Fruit fly (Drosophila melanogaster) whole organism, embryonic: ENCODE results near the gene sbr.

Source experiments
- Aef1 ChIP-seq: fragments of 200-800 bp; sonication (Bioruptor generic); IDR thresholded peaks from 3 replicates; pipeline ENCODE4 v1.3.6; 2022; ENCODE audit warnings: missing biosample characterization, missing genetic modification characterization
- B-H2 ChIP-seq: fragments of 200-800 bp; sonication (Bioruptor generic); optimal IDR thresholded peaks from 2 replicates; lab custom pipeline; 2018; ENCODE audit warnings: missing biosample characterization, mild to moderate bottlenecking, missing genetic modification characterization
- BEAF-32 ChIP-seq: fragments of 200-800 bp; sonication (Bioruptor generic); optimal IDR thresholded peaks from 3 replicates; lab custom pipeline; 2017; ENCODE audit warnings: missing biosample characterization, missing genetic modification characterization, mild to moderate bottlenecking, moderate library complexity, missing genetic modification reagents
- CG11085 ChIP-seq: fragments of 200-800 bp; sonication (Bioruptor generic); IDR thresholded peaks from 2 replicates; pipeline ENCODE4 v1.3.6; 2022; ENCODE audit warnings: missing biosample characterization, missing genetic modification characterization
- CG12104 ChIP-seq: fragments of 200-800 bp; sonication (Bioruptor generic); optimal IDR thresholded peaks from 3 replicates; lab custom pipeline; 2016; ENCODE audit warnings: missing biosample characterization, missing genetic modification characterization
- CG1233 ChIP-seq: fragments of 200-800 bp; sonication (Bioruptor generic); optimal IDR thresholded peaks from 4 replicates; lab custom pipeline; 2018; ENCODE audit warnings: missing biosample characterization, mild to moderate bottlenecking, missing genetic modification characterization
- CG13123 ChIP-seq: fragments of 200-800 bp; sonication (Bioruptor generic); optimal IDR thresholded peaks from 2 replicates; lab custom pipeline; 2016; ENCODE audit warnings: missing biosample characterization, missing genetic modification characterization
- CG13287 ChIP-seq: fragments of 200-800 bp; sonication (Bioruptor generic); IDR thresholded peaks from 2 replicates; pipeline ENCODE4 v1.3.6; 2022; ENCODE audit warnings: missing biosample characterization, missing genetic modification characterization; ENCODE audit not compliant: partially characterized antibody
- CG1792 ChIP-seq: fragments of 200-800 bp; sonication (Bioruptor generic); optimal IDR thresholded peaks from 2 replicates; lab custom pipeline; 2016; ENCODE audit warnings: missing biosample characterization, missing genetic modification characterization
- CG32767 ChIP-seq: fragments of 200-800 bp; sonication (Bioruptor generic); IDR thresholded peaks from 2 replicates; pipeline ENCODE4 v1.3.6; 2022; ENCODE audit warnings: missing biosample characterization, missing genetic modification characterization
- CG3281 ChIP-seq: fragments of 200-800 bp; sonication (Bioruptor generic); optimal IDR thresholded peaks from 3 replicates; lab custom pipeline; 2017; ENCODE audit warnings: missing biosample characterization, mild to moderate bottlenecking, missing genetic modification characterization
- CG3995 ChIP-seq: fragments of 200-800 bp; sonication (Bioruptor generic); optimal IDR thresholded peaks from 3 replicates; lab custom pipeline; 2016; ENCODE audit warnings: missing biosample characterization, missing genetic modification characterization
- CG6175 ChIP-seq: fragments of 200-800 bp; sonication (Bioruptor generic); IDR thresholded peaks from 3 replicates; pipeline ENCODE4 v1.3.6; 2022; ENCODE audit warnings: missing biosample characterization, missing genetic modification characterization
- CG6272 ChIP-seq: fragments of 200-800 bp; sonication (Bioruptor generic); IDR thresholded peaks from 2 replicates; pipeline ENCODE4 v1.3.6; 2022; ENCODE audit warnings: missing biosample characterization, missing genetic modification characterization
- CG8478 ChIP-seq: fragments of >200 bp; optimal IDR thresholded peaks from 2 replicates; lab custom pipeline; 2018
- CG8765 ChIP-seq: fragments of 200-800 bp; sonication (Bioruptor generic); IDR thresholded peaks from 2 replicates; pipeline ENCODE4 v1.3.6; 2022; ENCODE audit warnings: missing biosample characterization, missing genetic modification characterization
- D ChIP-seq, 2 experiments: fragments of 200-800 bp in 1 of 2; fragments of >200 bp in 1 of 2; sonication (Bioruptor generic) in 1 of 2; optimal IDR thresholded peaks; 2 replicates in 1 of 2; 3 replicates in 1 of 2; lab custom pipeline; 2017; ENCODE audit warnings: mild to moderate bottlenecking in 1 of 2, missing biosample characterization in 1 of 2, missing genetic modification characterization in 1 of 2, missing genetic modification reagents in 1 of 2
- Dad ChIP-seq: fragments of 200-800 bp; sonication (Bioruptor generic); optimal IDR thresholded peaks from 3 replicates; lab custom pipeline; 2016; ENCODE audit warnings: missing biosample characterization, missing genetic modification characterization
- Deaf1 ChIP-seq: fragments of 200-800 bp; optimal IDR thresholded peaks from 3 replicates; lab custom pipeline; 2019; ENCODE audit warnings: missing biosample characterization, mild to moderate bottlenecking, missing genetic modification characterization, moderate library complexity
- Dll ChIP-seq: fragments of 200-800 bp; sonication (Bioruptor generic); IDR thresholded peaks from 4 replicates; pipeline ENCODE4 v1.3.6; 2022; ENCODE audit warnings: missing biosample characterization, missing genetic modification characterization; ENCODE audit not compliant: partially characterized antibody
- MBD-R2 ChIP-seq: fragments of 200-800 bp; sonication (Bioruptor generic); IDR thresholded peaks from 2 replicates; pipeline ENCODE4 v1.3.6; 2022; ENCODE audit warnings: missing biosample characterization, missing genetic modification characterization
- MESR4 ChIP-seq: fragments of 200-800 bp; sonication (Bioruptor generic); optimal IDR thresholded peaks from 2 replicates; lab custom pipeline; 2018; ENCODE audit warnings: missing biosample characterization, mild to moderate bottlenecking, missing genetic modification characterization, moderate library complexity
- Max ChIP-seq: fragments of 200-800 bp; sonication (Bioruptor generic); optimal IDR thresholded peaks from 2 replicates; lab custom pipeline; 2016; ENCODE audit warnings: missing biosample characterization, mild to moderate bottlenecking, missing genetic modification characterization
- Pdp1 ChIP-seq, 2 experiments: fragments of 200-800 bp; sonication (Bioruptor generic); optimal IDR thresholded peaks; 3 replicates each; lab custom pipeline; 2016; ENCODE audit warnings: missing biosample characterization in 2 of 2, missing genetic modification characterization in 2 of 2, mild to moderate bottlenecking in 1 of 2, moderate library complexity in 1 of 2
- Sin3A ChIP-seq: fragments of >200 bp; optimal IDR thresholded peaks from 2 replicates; lab custom pipeline; 2018
- YL-1 ChIP-seq: fragments of 200-800 bp; sonication (Bioruptor generic); optimal IDR thresholded peaks from 3 replicates; lab custom pipeline; 2017; ENCODE audit warnings: missing biosample characterization, mild to moderate bottlenecking, missing genetic modification characterization
- ab ChIP-seq: fragments of 200-800 bp; sonication (Bioruptor generic); optimal IDR thresholded peaks from 2 replicates; lab custom pipeline; 2016; ENCODE audit warnings: missing biosample characterization, missing genetic modification characterization
- aop ChIP-seq: fragments of 200-800 bp; sonication (Bioruptor generic); IDR thresholded peaks from 2 replicates; pipeline ENCODE4 v1.3.6; 2022; ENCODE audit warnings: missing biosample characterization, missing genetic modification characterization
- bowl ChIP-seq: fragments of 200-800 bp; sonication (Bioruptor generic); IDR thresholded peaks from 2 replicates; pipeline ENCODE4 v1.3.6; 2022; ENCODE audit warnings: missing biosample characterization, missing genetic modification characterization
- cg ChIP-seq: fragments of 200-800 bp; sonication (Bioruptor generic); optimal IDR thresholded peaks from 3 replicates; lab custom pipeline; 2019; ENCODE audit warnings: missing biosample characterization, mild to moderate bottlenecking, missing genetic modification characterization, moderate library complexity
- crol ChIP-seq: fragments of 200-800 bp; sonication (Bioruptor generic); IDR thresholded peaks from 2 replicates; pipeline ENCODE4 v1.3.6; 2022; ENCODE audit warnings: missing biosample characterization, missing genetic modification characterization
- dati ChIP-seq: fragments of 200-800 bp; sonication (Bioruptor generic); IDR thresholded peaks from 2 replicates; pipeline ENCODE4 v1.3.6; 2022; ENCODE audit warnings: missing biosample characterization, missing genetic modification characterization
- eyg ChIP-seq: fragments of 200-800 bp; sonication (Bioruptor generic); optimal IDR thresholded peaks from 3 replicates; lab custom pipeline; 2016; ENCODE audit warnings: missing biosample characterization, missing genetic modification characterization
- gro ChIP-seq: fragments of 200-800 bp; sonication (Bioruptor generic); optimal IDR thresholded peaks from 2 replicates; lab custom pipeline; 2016; ENCODE audit warnings: missing biosample characterization, missing genetic modification characterization
- hkb ChIP-seq, 2 experiments: fragments of 200-800 bp in 1 of 2; fragments of >200 bp in 1 of 2; sonication (Bioruptor generic) in 1 of 2; IDR thresholded peaks in 1 of 2; optimal IDR thresholded peaks in 1 of 2; 2 replicates each; pipeline versions ENCODE4 v1.3.6 to Lab custom; 2017 to 2022; ENCODE audit warnings: missing biosample characterization in 1 of 2, missing genetic modification characterization in 1 of 2
- klu ChIP-seq: fragments of 200-800 bp; sonication (Bioruptor generic); IDR thresholded peaks from 2 replicates; pipeline ENCODE4 v1.3.6; 2022; ENCODE audit warnings: missing biosample characterization, missing genetic modification characterization
- lilli ChIP-seq: fragments of 200-800 bp; sonication (Bioruptor generic); optimal IDR thresholded peaks from 3 replicates; lab custom pipeline; 2016; ENCODE audit warnings: missing biosample characterization, missing genetic modification characterization
- luna ChIP-seq: fragments of 200-800 bp; sonication (Bioruptor generic); optimal IDR thresholded peaks from 2 replicates; lab custom pipeline; 2016; ENCODE audit warnings: missing biosample characterization, missing genetic modification characterization
- maf-S ChIP-seq: fragments of 200-800 bp; sonication (Bioruptor generic); optimal IDR thresholded peaks from 2 replicates; lab custom pipeline; 2016; ENCODE audit warnings: missing biosample characterization, missing genetic modification characterization
- mld ChIP-seq: fragments of 200-800 bp; sonication (Bioruptor generic); IDR thresholded peaks from 3 replicates; pipeline ENCODE4 v1.3.6; 2022; ENCODE audit warnings: missing biosample characterization, missing genetic modification characterization; ENCODE audit not compliant: partially characterized antibody
- oc ChIP-seq: fragments of 200-800 bp; sonication (Bioruptor generic); optimal IDR thresholded peaks from 2 replicates; lab custom pipeline; 2018; ENCODE audit warnings: missing biosample characterization, mild to moderate bottlenecking, missing genetic modification characterization, moderate library complexity
- rib ChIP-seq: fragments of 200-800 bp; sonication (Bioruptor generic); IDR thresholded peaks from 2 replicates; pipeline ENCODE4 v1.3.6; 2022; ENCODE audit warnings: missing biosample characterization, missing genetic modification characterization
- salm ChIP-seq: fragments of 200-800 bp; sonication (Bioruptor generic); optimal IDR thresholded peaks from 2 replicates; lab custom pipeline; 2018; ENCODE audit warnings: missing biosample characterization, mild to moderate bottlenecking, missing genetic modification characterization
- scrt ChIP-seq: fragments of 200-800 bp; sonication (Bioruptor generic); optimal IDR thresholded peaks from 2 replicates; lab custom pipeline; 2018; ENCODE audit warnings: missing biosample characterization, mild to moderate bottlenecking, missing genetic modification characterization, moderate library complexity
- sd ChIP-seq: fragments of 200-800 bp; sonication (Bioruptor generic); optimal IDR thresholded peaks from 3 replicates; lab custom pipeline; 2018; ENCODE audit warnings: missing biosample characterization, mild to moderate bottlenecking, missing genetic modification characterization, moderate library complexity
- sr ChIP-seq: fragments of 200-800 bp; sonication (Bioruptor generic); IDR thresholded peaks from 3 replicates; pipeline ENCODE4 v1.3.6; 2022; ENCODE audit warnings: missing biosample characterization, missing genetic modification characterization
- sug ChIP-seq: fragments of 200-800 bp; optimal IDR thresholded peaks from 2 replicates; lab custom pipeline; 2019; ENCODE audit warnings: missing biosample characterization, mild to moderate bottlenecking, missing genetic modification characterization, moderate library complexity
- unc-4 ChIP-seq: fragments of 200-800 bp; sonication (Bioruptor generic); IDR thresholded peaks from 2 replicates; pipeline ENCODE4 v1.3.6; 2022; ENCODE audit warnings: missing biosample characterization, missing genetic modification characterization; ENCODE audit not compliant: partially characterized antibody
- vvl ChIP-seq: fragments of 200-800 bp; sonication (Bioruptor generic); IDR thresholded peaks from 2 replicates; pipeline ENCODE4 v1.3.6; 2022; ENCODE audit warnings: missing biosample characterization, missing genetic modification characterization
- z ChIP-seq: fragments of 200-800 bp; sonication (Bioruptor generic); IDR thresholded peaks from 3 replicates; pipeline ENCODE4 v1.3.6; 2022; ENCODE audit warnings: missing biosample characterization, missing genetic modification characterization

Gene sbr

DNA sequence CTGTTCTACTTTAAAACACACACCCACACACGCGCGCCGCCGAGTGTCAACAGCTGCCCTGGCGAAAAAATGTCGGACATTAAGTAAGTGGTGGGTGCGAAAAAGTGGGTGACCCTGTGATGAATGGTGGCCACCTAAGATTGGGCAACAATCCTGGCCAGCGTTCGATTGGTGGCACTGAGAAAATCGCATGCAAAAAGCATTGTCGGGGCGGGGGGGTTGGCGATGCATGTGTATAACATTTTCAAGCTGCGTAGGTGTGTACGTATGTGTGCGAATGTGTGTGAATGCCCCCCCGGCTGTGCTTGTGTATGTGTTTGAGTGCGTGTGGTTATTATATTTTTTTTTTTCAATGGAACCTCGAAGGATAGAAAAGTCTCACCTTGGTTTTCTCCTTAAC is 11.0 kb upstream of the sbr start:
- TF ChIP-seq crol (GFP tag; lab: Robert Waterston, UW) (peak; percentile 85), MESR4 (GFP tag; lab: Kevin White, UChicago) (peak; percentile 81), hkb (optimal IDR thresholded peaks at IDR 0.05; lab: Kevin White, UChicago) (no peak), hkb (GFP tag; IDR thresholded peaks at IDR 0.05; lab: Robert Waterston, UW) (no peak), CG8478 (lab: Kevin White, UChicago) (peak; percentile 76), Pdp1 (GFP tag; optimal IDR thresholded peaks at IDR 0.05; lab: Kevin White, UChicago) (peak in 1 of 2 experiments; percentile 18), sd (tag; lab: Kevin White, UChicago) (peak; percentile 14), MBD-R2 (GFP tag; lab: Robert Waterston, UW) (no peak), cg (peak; percentile 96), sr (GFP tag; lab: Robert Waterston, UW) (peak; percentile 75), CG32767 (GFP tag; lab: Robert Waterston, UW) (peak; percentile 57; the same call in 1 of the 2 replicates), D (optimal IDR thresholded peaks at IDR 0.05; lab: Kevin White, UChicago) (peak; percentile 6), D (GFP tag; optimal IDR thresholded peaks at IDR 0.05; lab: Kevin White, UChicago) (no peak), sug (tag; lab: Kevin White, UChicago) (peak; percentile 38), CG8765 (GFP tag; lab: Robert Waterston, UW) (no peak), Sin3A (lab: Kevin White, UChicago) (peak; percentile 14), YL-1 (GFP tag; lab: Kevin White, UChicago) (peak; percentile 62)
- TF ChIP-seq, all 482 proteins: peak for 12

DNA sequence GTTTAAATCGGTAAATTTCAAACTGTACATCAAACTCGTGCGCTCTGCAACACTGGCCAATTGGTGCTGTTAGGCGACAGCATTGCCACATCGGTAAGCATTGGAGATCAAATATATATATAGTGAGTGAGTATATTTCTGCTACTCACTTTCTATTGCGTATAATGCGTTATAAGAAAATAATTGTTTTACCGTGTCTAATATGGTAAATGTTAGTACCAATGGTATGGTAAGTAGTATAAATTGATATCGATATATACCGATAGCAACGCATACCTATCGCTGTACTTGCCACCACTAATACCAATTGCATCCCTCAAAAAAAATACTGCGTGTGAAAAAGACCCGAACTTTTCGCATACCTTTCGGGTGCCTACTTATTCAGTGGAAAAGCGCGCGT is 10.5 kb upstream of the sbr start, which contains the start of the genes sofe and CG2186:
Gene sofe (minus strand): TSS at position 38 of the 400 bp plus-strand sequence.
Gene CG2186 (plus strand): TSS at position 280 of the 400 bp plus-strand sequence.
- no peak for TF ChIP-seq z (GFP tag; lab: Robert Waterston, UW)
- peak; percentile 91 for TF ChIP-seq BEAF-32 (GFP tag; lab: Kevin White, UChicago)
- peak; percentile 91 for TF ChIP-seq CG13287 (GFP tag; lab: Robert Waterston, UW)
- no peak for TF ChIP-seq luna (GFP tag; lab: Kevin White, UChicago)
- peak; percentile 64 for TF ChIP-seq Max
- peak; percentile 19 for TF ChIP-seq CG3995 (GFP tag; lab: Kevin White, UChicago)
- TF ChIP-seq Dll (GFP tag; lab: Robert Waterston, UW): peak; percentile 94
- no peak for TF ChIP-seq Dad (GFP tag; lab: Kevin White, UChicago)
- TF ChIP-seq eyg (GFP tag; lab: Kevin White, UChicago): no peak
- TF ChIP-seq CG12104 (GFP tag; lab: Kevin White, UChicago): no peak
- TF ChIP-seq klu: no peak
- TF ChIP-seq mld: peak; percentile 15; the same call in 1 of the 3 replicates
- TF ChIP-seq B-H2 (GFP tag; lab: Kevin White, UChicago): peak; percentile 8
- TF ChIP-seq aop (GFP tag; lab: Robert Waterston, UW): no peak
- TF ChIP-seq CG3281 (GFP tag; lab: Kevin White, UChicago): peak; percentile 16
- TF ChIP-seq maf-S: no peak
- TF ChIP-seq CG1233 (GFP tag; lab: Kevin White, UChicago): no peak
- no peak for TF ChIP-seq oc
- TF ChIP-seq Deaf1 (tag; lab: Kevin White, UChicago): peak; percentile 51
- TF ChIP-seq lilli (GFP tag; lab: Kevin White, UChicago): peak; percentile 81
- TF ChIP-seq ab (GFP tag; lab: Kevin White, UChicago): no peak
- TF ChIP-seq CG6272 (GFP tag; lab: Robert Waterston, UW): no peak
- no peak for TF ChIP-seq rib (GFP tag; lab: Robert Waterston, UW)
- peak; percentile 46 for TF ChIP-seq CG13123
- TF ChIP-seq gro (GFP tag; lab: Kevin White, UChicago): peak; percentile 46
- TF ChIP-seq dati (GFP tag; lab: Robert Waterston, UW): no peak
- TF ChIP-seq Aef1: 0 out of 3 replicates have a peak, but pooled peaks have one; percentile 20
- no peak for TF ChIP-seq CG1792
- no peak for TF ChIP-seq scrt
- TF ChIP-seq CG11085 (GFP tag; lab: Robert Waterston, UW): no peak
- peak; percentile 64; the same call in 1 of the 2 replicates for TF ChIP-seq vvl (GFP tag; lab: Robert Waterston, UW)
- TF ChIP-seq CG6175 (GFP tag; lab: Robert Waterston, UW): no peak
- TF ChIP-seq unc-4 (GFP tag; lab: Robert Waterston, UW): peak; percentile 89
- TF ChIP-seq salm (tag; lab: Kevin White, UChicago): no peak
- no peak for TF ChIP-seq bowl (GFP tag; lab: Robert Waterston, UW)
